Worm (Caenorhabditis elegans): ENCODE results near the gene Y94H6A.7.

The Y94H6A.7 gene

DNA sequence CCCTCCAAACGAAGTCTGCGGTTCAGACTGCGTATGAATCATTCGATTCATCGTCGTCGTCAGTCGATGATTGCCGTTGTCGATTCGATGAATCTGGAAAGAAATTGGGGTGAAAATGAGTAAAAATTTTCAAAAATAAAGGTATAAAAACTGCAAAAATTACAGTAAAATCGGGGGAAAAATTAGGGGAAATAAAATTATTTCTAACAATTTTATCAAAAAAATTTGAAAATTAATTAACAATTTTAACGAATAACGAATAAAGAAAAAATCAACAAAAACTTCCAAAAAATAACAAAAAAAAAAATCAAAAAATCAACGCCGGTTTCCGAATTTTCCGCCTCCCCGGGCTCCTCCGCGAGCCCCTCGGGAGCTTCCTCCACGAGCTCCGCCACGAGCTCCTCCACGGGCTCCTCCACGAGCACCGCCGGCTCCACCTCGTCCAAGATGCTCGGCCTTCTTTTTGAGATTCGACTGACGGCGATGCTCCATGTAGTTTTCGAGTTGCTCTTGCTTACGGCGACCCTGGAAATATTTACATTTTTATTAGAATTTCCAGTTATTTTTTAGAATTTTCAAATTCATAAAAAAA is 27.6 kb downstream of the Y94H6A.7 start, which contains the start of gene egrh-3:
Gene egrh-3, minus strand, starts transcription at position 51 of the 592 bp plus-strand sequence.
- TF ChIP-seq saeg-2 (GFP tag; IDR thresholded peaks at IDR 0.05) (no peak), nhr-10 (tag; optimal IDR thresholded peaks at IDR 0.05) (no peak), set-16 (GFP tag; IDR thresholded peaks at IDR 0.05) (peak; percentile 97), madf-5 (GFP tag; IDR thresholded peaks at IDR 0.05) (no peak), unc-62 (GFP tag; optimal IDR thresholded peaks at IDR 0.05 in 1 of 2) (no peak), unc-62 (tag; optimal IDR thresholded peaks at IDR 0.05) (no peak)

- TF ChIP-seq snpc-4 (tag; optimal IDR thresholded peaks at IDR 0.05): no peak
- TF ChIP-seq ceh-28 (tag; optimal IDR thresholded peaks at IDR 0.05): peak; percentile 94
- TF ChIP-seq F26F4.8 (GFP tag; conservative IDR thresholded peaks at IDR 0.05): no peak
- no peak for TF ChIP-seq madf-5 (GFP tag; IDR thresholded peaks at IDR 0.05)
- TF ChIP-seq nhr-76 (tag; optimal IDR thresholded peaks at IDR 0.05): no peak
- TF ChIP-seq aha-1 (tag): peak; percentile 42
Measured at ce11 chrIV:2680281-2680680, 36.1 kb downstream of the Y94H6A.7 start.

- TF ChIP-seq php-3 (GFP tag; IDR thresholded peaks at IDR 0.05) (no peak), ctbp-1 (GFP tag; IDR thresholded peaks at IDR 0.05) (no peak), ceh-32 (tag; optimal IDR thresholded peaks at IDR 0.05; ENCODE audit: poor library complexity) (no peak), vab-7 (GFP tag; IDR thresholded peaks at IDR 0.05) (no peak), dmd-6 (GFP tag; IDR thresholded peaks at IDR 0.05) (no peak), nhr-76 (tag; optimal IDR thresholded peaks at IDR 0.05) (no peak)
Measured at ce11 chrIV:2678152-2678551, 38.2 kb downstream of the Y94H6A.7 start.

- no peak for TF ChIP-seq mep-1 (tag; optimal IDR thresholded peaks at IDR 0.05)
- TF ChIP-seq ceh-62 (tag; optimal IDR thresholded peaks at IDR 0.05): no peak
- TF ChIP-seq hlh-30 (tag; optimal IDR thresholded peaks at IDR 0.05; ENCODE audit: insufficient read depth): no peak
- no peak for TF ChIP-seq Y75B8A.6 (GFP tag; IDR thresholded peaks at IDR 0.05)
- TF ChIP-seq Y48G9A.11 (GFP tag; IDR thresholded peaks at IDR 0.05): peak; percentile 94
- TF ChIP-seq nhr-102 (tag; optimal IDR thresholded peaks at IDR 0.05): no peak
- TF ChIP-seq lim-7 (GFP tag; IDR thresholded peaks at IDR 0.05): no peak
- no peak for TF ChIP-seq attf-4 (tag; optimal IDR thresholded peaks at IDR 0.05)
- no peak for TF ChIP-seq F10B5.3 (tag; optimal IDR thresholded peaks at IDR 0.05)
- TF ChIP-seq sdz-12 (GFP tag; optimal IDR thresholded peaks at IDR 0.05): no peak
- TF ChIP-seq lin-38 (GFP tag; IDR thresholded peaks at IDR 0.05): 0 out of 2 replicates have a peak, but pooled peaks have one; percentile 3
- no peak for TF ChIP-seq duxl-1 (tag; optimal IDR thresholded peaks at IDR 0.05; ENCODE audit: poor library complexity)
- TF ChIP-seq saeg-2 (GFP tag; IDR thresholded peaks at IDR 0.05): no peak
- TF ChIP-seq daf-12 (tag; optimal IDR thresholded peaks at IDR 0.05): no peak
- TF ChIP-seq dpl-1 (GFP tag; optimal IDR thresholded peaks at IDR 0.05): peak; percentile 45
- TF ChIP-seq lin-15B (tag; optimal IDR thresholded peaks at IDR 0.05): no peak
- TF ChIP-seq T20F7.1 (GFP tag; optimal IDR thresholded peaks at IDR 0.05): peak; percentile 57
Measured at ce11 chrIV:2677687-2678086, 38.7 kb downstream of the Y94H6A.7 start.

DNA sequence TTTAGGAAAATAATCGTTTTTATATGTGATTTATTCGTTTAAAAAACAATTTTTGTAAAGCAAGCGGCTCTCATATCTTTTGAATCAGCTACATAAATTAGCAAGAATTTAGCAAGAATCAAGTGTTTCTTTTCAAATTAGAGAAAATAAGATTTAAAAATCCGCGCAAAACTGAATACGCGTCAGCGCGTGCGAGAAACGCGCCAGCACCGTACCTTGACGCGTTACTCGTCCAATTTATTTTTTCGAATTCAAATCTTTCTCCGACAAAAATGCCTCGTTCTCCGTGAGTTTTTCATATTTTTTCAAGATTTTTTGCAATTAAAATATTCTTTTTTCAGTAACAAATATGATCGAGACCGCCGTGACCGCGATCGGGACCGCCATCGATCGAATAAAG is 40.1 kb downstream of the Y94H6A.7 start, which contains the start of gene Y94H6A.3:
Gene Y94H6A.3, plus strand, starts transcription at position 232 of the 400 bp plus-strand sequence.
- TF ChIP-seq hmg-1.1 (GFP tag; IDR thresholded peaks at IDR 0.05) (peak; percentile 81), egl-43 (GFP tag; IDR thresholded peaks at IDR 0.05) (no peak), fos-1 (tag; optimal IDR thresholded peaks at IDR 0.05) (no peak), spr-3 (GFP tag; optimal IDR thresholded peaks at IDR 0.05) (peak; percentile 50), F37D6.2 (tag; optimal IDR thresholded peaks at IDR 0.05) (peak; percentile 72), pha-4 (GFP tag; IDR thresholded peaks at IDR 0.05) (0 out of 2 replicates have a peak, but pooled peaks have one; percentile 32), pha-4 (tag; optimal IDR thresholded peaks at IDR 0.05) (no peak), unc-39 (tag; optimal IDR thresholded peaks at IDR 0.05) (no peak), Y75B8A.6 (GFP tag; IDR thresholded peaks at IDR 0.05) (no peak), skn-1 (tag; optimal IDR thresholded peaks at IDR 0.05) (no peak), lsy-2 (tag; optimal IDR thresholded peaks at IDR 0.05) (peak; percentile 31 to 94), egl-27 (tag; optimal IDR thresholded peaks at IDR 0.05) (no peak), mep-1 (tag; optimal IDR thresholded peaks at IDR 0.05) (peak; percentile 74), nhr-11 (tag; optimal IDR thresholded peaks at IDR 0.05) (peak; percentile 64), jun-1 (tag; optimal IDR thresholded peaks at IDR 0.05) (peak; percentile 80), ceh-28 (tag; optimal IDR thresholded peaks at IDR 0.05) (no peak), nhr-6 (tag; optimal IDR thresholded peaks at IDR 0.05) (peak; percentile 77), vab-7 (GFP tag; IDR thresholded peaks at IDR 0.05) (no peak)

Data from whole organism, L4 larva.